Worm (Caenorhabditis elegans) whole organism, young adult: ENCODE measurements around the gene R04F11.2.

ENCODE experiments used
- B0261.1 ChIP-seq: sonication (generic microtip); optimal IDR thresholded peaks from 2 replicates; lab custom pipeline; 2016; ENCODE audit warnings: mild to moderate bottlenecking, missing genetic modification characterization, moderate library complexity, missing compliant biosample characterization
- D2030.7 ChIP-seq: fragments of 200-800 bp; sonication (Bioruptor generic); IDR thresholded peaks from 2 replicates; pipeline ENCODE4 v1.3.6; 2022; ENCODE audit warnings: missing genetic modification reagents, missing genetic modification characterization, missing compliant biosample characterization
- F49E8.2 ChIP-seq: sonication (generic microtip); optimal IDR thresholded peaks from 3 replicates; lab custom pipeline; 2017; ENCODE audit warnings: missing genetic modification characterization, mild to moderate bottlenecking, missing compliant biosample characterization, antibody characterized with exemption, moderate library complexity; ENCODE audit not compliant: insufficient read depth
- Y53G8AR.9 ChIP-seq: fragments of 200-800 bp; sonication (Bioruptor generic); conservative IDR thresholded peaks from 2 replicates; pipeline ENCODE4 v1.3.6; 2022; ENCODE audit warnings: missing genetic modification reagents, missing genetic modification characterization, missing compliant biosample characterization
- ama-1 ChIP-seq, 3 experiments: fragments of 150-350 bp in 1 of 3; sonication (generic microtip) in 2 of 3; optimal IDR thresholded peaks; 2 replicates each; lab custom pipeline; 2014 to 2018; ENCODE audit warnings: missing biosample characterization in 2 of 3, missing genetic modification characterization in 2 of 3, missing genetic modification reagents in 2 of 3
- egl-44 ChIP-seq: fragments of 200-800 bp; sonication (Bioruptor generic); IDR thresholded peaks from 2 replicates; pipeline ENCODE4 v1.3.6; 2022; ENCODE audit warnings: missing genetic modification reagents, missing genetic modification characterization, missing compliant biosample characterization
- nfya-1 ChIP-seq: sonication (generic microtip); optimal IDR thresholded peaks from 2 replicates; lab custom pipeline; 2017; ENCODE audit warnings: antibody characterized with exemption, missing compliant biosample characterization, missing genetic modification characterization, borderline replicate concordance; ENCODE audit not compliant: insufficient read depth
- nhr-27 ChIP-seq: fragments of 200-800 bp; sonication (Bioruptor generic); optimal IDR thresholded peaks from 2 replicates; lab custom pipeline; 2018; ENCODE audit warnings: mild to moderate bottlenecking, missing genetic modification characterization, moderate library complexity, missing compliant biosample characterization
- pha-4 ChIP-seq: fragments of 150-350 bp; sonication (generic microtip); optimal IDR thresholded peaks from 2 replicates; lab custom pipeline; 2014; ENCODE audit warnings: missing biosample characterization, missing genetic modification reagents, missing genetic modification characterization
- snpc-1.3 ChIP-seq: sonication (generic microtip); optimal IDR thresholded peaks from 2 replicates; lab custom pipeline; 2017; ENCODE audit warnings: missing genetic modification characterization, mild to moderate bottlenecking, missing compliant biosample characterization, antibody characterized with exemption, moderate library complexity, missing genotype, missing genetic modification reagents; ENCODE audit not compliant: insufficient read depth
- snpc-4 ChIP-seq, 5 experiments: fragments of 150-350 bp in 1 of 5; sonication (generic microtip) in 4 of 5; optimal IDR thresholded peaks; 2 replicates each; lab custom pipeline; 2014 to 2018; ENCODE audit warnings: missing genetic modification characterization in 5 of 5, missing biosample characterization in 3 of 5, antibody characterized with exemption in 2 of 5, mild to moderate bottlenecking in 2 of 5, missing compliant biosample characterization in 2 of 5, missing genotype in 2 of 5, moderate library complexity in 2 of 5, missing genetic modification reagents in 1 of 5
- somi-1 ChIP-seq: fragments of 200-800 bp; sonication (Bioruptor generic); optimal IDR thresholded peaks from 2 replicates; lab custom pipeline; 2018; ENCODE audit warnings: mild to moderate bottlenecking, missing genetic modification characterization, missing compliant biosample characterization
- ztf-28 ChIP-seq: fragments of 200-800 bp; sonication (Bioruptor generic); IDR thresholded peaks from 2 replicates; pipeline ENCODE4 v1.3.6; 2022; ENCODE audit warnings: missing genetic modification reagents, missing genetic modification characterization, missing compliant biosample characterization

DNA sequence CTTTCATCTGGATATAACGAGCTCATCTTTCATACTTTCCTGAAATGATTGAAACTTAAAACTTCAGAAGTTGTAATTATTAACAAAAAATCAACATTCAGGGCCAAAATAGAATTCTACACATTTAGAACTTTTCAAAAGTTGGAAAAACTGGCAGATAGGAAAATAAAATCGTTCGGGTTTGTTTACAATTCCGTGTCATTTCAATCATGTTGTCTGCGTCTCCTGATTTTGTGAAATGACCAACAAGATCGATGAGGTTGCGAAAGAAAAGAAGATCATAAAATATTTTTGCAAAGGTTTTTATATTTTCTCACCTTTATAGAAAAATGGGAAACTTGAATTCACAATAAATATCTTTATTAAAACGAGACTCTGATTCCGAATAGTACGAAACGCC is 29.6 kb upstream of the R04F11.2 start, which contains the start of gene rskd-1:
- TF ChIP-seq ztf-28 (GFP tag; lab: Robert Waterston, UW) (no peak), snpc-4 (GFP tag; optimal IDR thresholded peaks at IDR 0.05; lab: Kevin White, UChicago) (no peak), snpc-4 (tag; optimal IDR thresholded peaks at IDR 0.05; lab: Kevin White, UChicago) (no peak), egl-44 (GFP tag; lab: Robert Waterston, UW) (no peak), Y53G8AR.9 (GFP tag; lab: Robert Waterston, UW) (no peak), ama-1 (optimal IDR thresholded peaks at IDR 0.05; lab: Kevin White, UChicago) (no peak), ama-1 (GFP tag; optimal IDR thresholded peaks at IDR 0.05; lab: Kevin White, UChicago) (no peak), somi-1 (no peak), D2030.7 (no peak), B0261.1 (tag; lab: Kevin White, UChicago) (no peak), nhr-27 (tag; lab: Kevin White, UChicago) (no peak), F49E8.2 (tag; lab: Kevin White, UChicago) (no peak), snpc-1.3 (tag; lab: Kevin White, UChicago) (no peak), pha-4 (tag; lab: Kevin White, UChicago) (no peak), nfya-1 (tag; lab: Kevin White, UChicago) (no peak)
